Worm (Caenorhabditis elegans) whole organism, mixed stage, embryonic: ENCODE measurements around the gene T05G5.5.

Experiments used
- hlh-1 ChIP-seq: fragments of 150-350 bp; optimal IDR thresholded peaks from 2 replicates; lab custom pipeline; 2014; ENCODE audit warnings: missing biosample characterization, missing genetic modification reagents, missing genetic modification characterization
- lsy-2 ChIP-seq: fragments of 150-350 bp; optimal IDR thresholded peaks from 2 replicates; lab custom pipeline; 2014; ENCODE audit warnings: missing biosample characterization, missing genetic modification characterization
- nhr-12 ChIP-seq: fragments of 150-350 bp; optimal IDR thresholded peaks from 2 replicates; lab custom pipeline; 2014; ENCODE audit warnings: missing biosample characterization, missing genetic modification characterization
- pha-4 ChIP-seq: fragments of 150-350 bp; optimal IDR thresholded peaks from 2 replicates; lab custom pipeline; 2018; ENCODE audit warnings: missing biosample characterization, missing genetic modification reagents, missing genetic modification characterization
- ztf-11 ChIP-seq: fragments of 150-350 bp; optimal IDR thresholded peaks from 2 replicates; lab custom pipeline; 2014; ENCODE audit warnings: missing biosample characterization, missing genetic modification characterization

- TF ChIP-seq hlh-1 (tag; lab: Kevin White, UChicago) (no peak), nhr-12 (tag; lab: Kevin White, UChicago) (no peak), lsy-2 (tag; lab: Kevin White, UChicago) (no peak), pha-4 (tag; lab: Kevin White, UChicago) (no peak), ztf-11 (no peak)
These were observed 46.7 kb downstream of the T05G5.5 start for ce11 chrIII:9704606-9704938.
